Worm (Caenorhabditis elegans): ENCODE measurements around the gene srw-51.

- TF ChIP-seq pha-4 (tag; optimal IDR thresholded peaks at IDR 0.05), result no peak
- no peak for TF ChIP-seq ceh-22 (tag; optimal IDR thresholded peaks at IDR 0.05)
- TF ChIP-seq unc-3 (GFP tag; conservative IDR thresholded peaks at IDR 0.05), result no peak
- no peak for TF ChIP-seq unc-3 (tag; optimal IDR thresholded peaks at IDR 0.05)
- no peak for TF ChIP-seq T23F11.4 (GFP tag; optimal IDR thresholded peaks at IDR 0.05)
- TF ChIP-seq ttx-3 (tag; optimal IDR thresholded peaks at IDR 0.05), result no peak
- no peak for TF ChIP-seq madf-2 (tag; optimal IDR thresholded peaks at IDR 0.05)
- TF ChIP-seq rnt-1 (tag; optimal IDR thresholded peaks at IDR 0.05), result no peak
- no peak for TF ChIP-seq unc-55 (GFP tag; optimal IDR thresholded peaks at IDR 0.05)
- no peak for TF ChIP-seq syd-9 (tag; optimal IDR thresholded peaks at IDR 0.05)
- TF ChIP-seq ceh-30 (tag; optimal IDR thresholded peaks at IDR 0.05), result no peak
- TF ChIP-seq dmd-4 (tag; optimal IDR thresholded peaks at IDR 0.05; ENCODE audit: borderline replicate concordance), result no peak
- no peak for TF ChIP-seq ceh-31 (tag; optimal IDR thresholded peaks at IDR 0.05)
- TF ChIP-seq sox-4 (tag; optimal IDR thresholded peaks at IDR 0.05), result no peak
These were observed 11.3 kb upstream of the srw-51 start, which contains the start of gene srh-159 for ce11 chrV:17182045-17182444.
